Fruit fly (Drosophila melanogaster) whole organism, embryonic: ENCODE results near the gene tHMG1.

ENCODE experiments used
- Asciz ChIP-seq: fragments of 200-800 bp; sonication (Bioruptor generic); optimal IDR thresholded peaks from 2 replicates; lab custom pipeline; 2017; ENCODE audit warnings: missing biosample characterization, mild to moderate bottlenecking, missing genetic modification characterization, missing genetic modification reagents
- CG10147 ChIP-seq: fragments of 200-800 bp; sonication (Bioruptor generic); optimal IDR thresholded peaks from 2 replicates; lab custom pipeline; 2019; ENCODE audit warnings: missing biosample characterization, mild to moderate bottlenecking, missing genetic modification characterization, moderate library complexity
- CG10274 ChIP-seq: fragments of 200-800 bp; sonication (Bioruptor generic); optimal IDR thresholded peaks from 3 replicates; lab custom pipeline; 2017; ENCODE audit warnings: missing biosample characterization, mild to moderate bottlenecking, missing genetic modification characterization
- CG10959 ChIP-seq: fragments of 200-800 bp; sonication (Bioruptor generic); IDR thresholded peaks from 2 replicates; pipeline ENCODE4 v1.3.6; 2022; ENCODE audit warnings: missing biosample characterization, missing genetic modification characterization
- CG14965 ChIP-seq: fragments of 200-800 bp; sonication (Bioruptor generic); optimal IDR thresholded peaks from 2 replicates; lab custom pipeline; 2016; ENCODE audit warnings: missing biosample characterization, missing genetic modification characterization, borderline replicate concordance
- CG15269 ChIP-seq: fragments of 200-800 bp; sonication (Bioruptor generic); optimal IDR thresholded peaks from 2 replicates; lab custom pipeline; 2018; ENCODE audit warnings: missing biosample characterization, mild to moderate bottlenecking, missing genetic modification characterization, moderate library complexity
- CG1603 ChIP-seq: fragments of 200-800 bp; sonication (Bioruptor generic); optimal IDR thresholded peaks from 2 replicates; lab custom pipeline; 2019; ENCODE audit warnings: missing biosample characterization, mild to moderate bottlenecking, missing genetic modification characterization, moderate library complexity
- CG18262 ChIP-seq: fragments of 200-800 bp; optimal IDR thresholded peaks from 3 replicates; lab custom pipeline; 2019; ENCODE audit warnings: missing biosample characterization, mild to moderate bottlenecking, missing genetic modification characterization, moderate library complexity
- CG18476 ChIP-seq: fragments of 200-800 bp; sonication (Bioruptor generic); optimal IDR thresholded peaks from 2 replicates; lab custom pipeline; 2016; ENCODE audit warnings: missing biosample characterization, mild to moderate bottlenecking, missing genetic modification characterization
- CG2678 ChIP-seq: fragments of 200-800 bp; sonication (Bioruptor generic); optimal IDR thresholded peaks from 3 replicates; lab custom pipeline; 2019; ENCODE audit warnings: missing biosample characterization, mild to moderate bottlenecking, missing genetic modification characterization, moderate library complexity
- CG30020 ChIP-seq: fragments of 200-800 bp; optimal IDR thresholded peaks from 2 replicates; lab custom pipeline; 2019; ENCODE audit warnings: missing biosample characterization, mild to moderate bottlenecking, missing genetic modification characterization, moderate library complexity
- CG34376 ChIP-seq: fragments of 200-800 bp; sonication (Bioruptor generic); optimal IDR thresholded peaks from 2 replicates; lab custom pipeline; 2018; ENCODE audit warnings: missing biosample characterization, mild to moderate bottlenecking, missing genetic modification characterization
- CG3726 ChIP-seq: fragments of 200-800 bp; sonication (Bioruptor generic); IDR thresholded peaks from 3 replicates; pipeline ENCODE4, ENCODE4 v1.3.6; 2022; ENCODE audit warnings: missing biosample characterization, missing genetic modification characterization
- CG5953 ChIP-seq: fragments of 200-800 bp; sonication (Bioruptor generic); IDR thresholded peaks from 2 replicates; pipeline ENCODE4 v1.3.6; 2022; ENCODE audit warnings: missing biosample characterization, missing genetic modification characterization
- CG6791 ChIP-seq: fragments of 200-800 bp; sonication (Bioruptor generic); IDR thresholded peaks from 3 replicates; pipeline ENCODE4 v1.3.6; 2022; ENCODE audit warnings: missing biosample characterization, missing genetic modification characterization; ENCODE audit not compliant: partially characterized antibody
- CG6813 ChIP-seq: fragments of 200-800 bp; sonication (Bioruptor generic); optimal IDR thresholded peaks from 2 replicates; lab custom pipeline; 2017; ENCODE audit warnings: missing biosample characterization, missing genetic modification characterization, mild to moderate bottlenecking, moderate library complexity, missing genetic modification reagents
- CG8281 ChIP-seq: fragments of 200-800 bp; sonication (Bioruptor generic); optimal IDR thresholded peaks from 2 replicates; lab custom pipeline; 2018; ENCODE audit warnings: missing biosample characterization, mild to moderate bottlenecking, missing genetic modification characterization, moderate library complexity
- CrebB ChIP-seq: fragments of 200-800 bp; sonication (Bioruptor generic); optimal IDR thresholded peaks from 3 replicates; lab custom pipeline; 2018; ENCODE audit warnings: missing biosample characterization, mild to moderate bottlenecking, missing genetic modification characterization
- D19A ChIP-seq: fragments of 200-800 bp; optimal IDR thresholded peaks from 3 replicates; lab custom pipeline; 2019; ENCODE audit warnings: missing biosample characterization, mild to moderate bottlenecking, missing genetic modification characterization, moderate library complexity
- ERR ChIP-seq: fragments of 200-800 bp; sonication (Bioruptor generic); optimal IDR thresholded peaks from 2 replicates; lab custom pipeline; 2016; ENCODE audit warnings: missing biosample characterization, missing genetic modification characterization
- Hmr ChIP-seq: fragments of 200-800 bp; sonication (Bioruptor generic); optimal IDR thresholded peaks from 3 replicates; lab custom pipeline; 2017; ENCODE audit warnings: mild to moderate bottlenecking, missing biosample characterization, missing genetic modification reagents, missing genetic modification characterization
- Kr ChIP-seq: fragments of 200-800 bp; sonication (Bioruptor generic); optimal IDR thresholded peaks from 2 replicates; lab custom pipeline; 2017; ENCODE audit warnings: missing biosample characterization, mild to moderate bottlenecking, missing genetic modification characterization
- Max ChIP-seq: fragments of 200-800 bp; sonication (Bioruptor generic); optimal IDR thresholded peaks from 2 replicates; lab custom pipeline; 2016; ENCODE audit warnings: missing biosample characterization, mild to moderate bottlenecking, missing genetic modification characterization
- Med ChIP-seq: fragments of 200-800 bp; sonication (Bioruptor generic); peaks from one replicate; lab custom pipeline; 2016; ENCODE audit warnings: missing biosample characterization, missing genetic modification characterization, mild to moderate bottlenecking, inconsistent platforms, moderate library complexity
- NC2α ChIP-seq: fragments of 200-800 bp; sonication (Bioruptor generic); optimal IDR thresholded peaks from 2 replicates; lab custom pipeline; 2016; ENCODE audit warnings: missing biosample characterization, missing genetic modification characterization
- Sox102F ChIP-seq: fragments of 200-800 bp; sonication (Bioruptor generic); optimal IDR thresholded peaks from 2 replicates; lab custom pipeline; 2018; ENCODE audit warnings: missing biosample characterization, mild to moderate bottlenecking, missing genetic modification characterization, moderate library complexity
- caup ChIP-seq: fragments of 200-800 bp; sonication (Bioruptor generic); optimal IDR thresholded peaks from 3 replicates; lab custom pipeline; 2017; ENCODE audit warnings: missing biosample characterization, mild to moderate bottlenecking, missing genetic modification characterization, moderate library complexity; ENCODE audit not compliant: severe bottlenecking
- crp ChIP-seq, 2 experiments: fragments of 200-800 bp; sonication (Bioruptor generic); optimal IDR thresholded peaks; 2 replicates in 1 of 2; 3 replicates in 1 of 2; lab custom pipeline; 2017; ENCODE audit warnings: missing biosample characterization in 2 of 2, missing genetic modification characterization in 2 of 2, mild to moderate bottlenecking in 1 of 2, moderate library complexity in 1 of 2
- grau ChIP-seq: fragments of 200-800 bp; optimal IDR thresholded peaks from 3 replicates; lab custom pipeline; 2019; ENCODE audit warnings: missing biosample characterization, mild to moderate bottlenecking, missing genetic modification characterization, moderate library complexity
- grn ChIP-seq: fragments of 200-800 bp; sonication (Bioruptor generic); optimal IDR thresholded peaks from 3 replicates; lab custom pipeline; 2017; ENCODE audit warnings: missing biosample characterization, missing genetic modification characterization
- p53 ChIP-seq: fragments of 200-800 bp; sonication (Bioruptor generic); optimal IDR thresholded peaks from 2 replicates; lab custom pipeline; 2016; ENCODE audit warnings: missing biosample characterization, missing genetic modification characterization
- run ChIP-seq: fragments of 200-800 bp; sonication (Bioruptor generic); optimal IDR thresholded peaks from 3 replicates; lab custom pipeline; 2018; ENCODE audit warnings: missing biosample characterization, mild to moderate bottlenecking, missing genetic modification characterization
- sd ChIP-seq: fragments of 200-800 bp; sonication (Bioruptor generic); optimal IDR thresholded peaks from 3 replicates; lab custom pipeline; 2018; ENCODE audit warnings: missing biosample characterization, mild to moderate bottlenecking, missing genetic modification characterization, moderate library complexity
- sens ChIP-seq: fragments of 200-800 bp; sonication (Bioruptor generic); peaks from one replicate; lab custom pipeline; 2016; ENCODE audit warnings: missing biosample characterization, missing genetic modification characterization
- sima ChIP-seq: fragments of 200-800 bp; sonication (Bioruptor generic); optimal IDR thresholded peaks from 2 replicates; lab custom pipeline; 2016; ENCODE audit warnings: missing biosample characterization, missing genetic modification characterization
- slp2 ChIP-seq: fragments of 200-800 bp; sonication (Bioruptor generic); optimal IDR thresholded peaks from 2 replicates; lab custom pipeline; 2016; ENCODE audit warnings: missing biosample characterization, missing genetic modification characterization
- sug ChIP-seq: fragments of 200-800 bp; optimal IDR thresholded peaks from 2 replicates; lab custom pipeline; 2019; ENCODE audit warnings: missing biosample characterization, mild to moderate bottlenecking, missing genetic modification characterization, moderate library complexity
- wek ChIP-seq: fragments of 200-800 bp; sonication (Bioruptor generic); optimal IDR thresholded peaks from 3 replicates; lab custom pipeline; 2018; ENCODE audit warnings: missing biosample characterization, mild to moderate bottlenecking, missing genetic modification characterization, moderate library complexity
- yki ChIP-seq: fragments of >200 bp; optimal IDR thresholded peaks from 3 replicates; lab custom pipeline; 2018

Gene tHMG1

dm6 chr3R:22449871-22450424, 41.7 kb upstream of the tHMG1 start (continued):
- TF ChIP-seq CG10959 (GFP tag; lab: Robert Waterston, UW) (no peak), ERR (no peak), CG6791 (GFP tag; lab: Robert Waterston, UW) (no peak), Asciz (GFP tag; lab: Kevin White, UChicago) (no peak), sens (GFP tag; lab: Kevin White, UChicago) (peak; percentile 56), CG30020 (tag; lab: Kevin White, UChicago) (no peak), Max (GFP tag; lab: Kevin White, UChicago) (no peak), wek (GFP tag; lab: Kevin White, UChicago) (no peak), Med (GFP tag; lab: Kevin White, UChicago) (peak; percentile 62), CG5953 (no peak), Kr (no peak), CG15269 (tag; lab: Kevin White, UChicago) (no peak), CG10147 (no peak), run (tag; lab: Kevin White, UChicago) (peak; percentile 21), Hmr (no peak), crp (GFP tag; optimal IDR thresholded peaks at IDR 0.05; lab: Kevin White, UChicago) (no peak), p53 (GFP tag; lab: Kevin White, UChicago) (no peak), CG18476 (GFP tag; lab: Kevin White, UChicago) (no peak), sug (no peak), CG10274 (GFP tag; lab: Kevin White, UChicago) (no peak), NC2α (no peak), D19A (tag; lab: Kevin White, UChicago) (peak; percentile 60), CG14965 (GFP tag; lab: Kevin White, UChicago) (no peak), CG2678 (tag; lab: Kevin White, UChicago) (no peak), Sox102F (no peak), grn (GFP tag; lab: Kevin White, UChicago) (peak; percentile 90), slp2 (GFP tag; lab: Kevin White, UChicago) (no peak), sd (tag; lab: Kevin White, UChicago) (peak; percentile 75), grau (tag; lab: Kevin White, UChicago) (no peak), CG18262 (tag; lab: Kevin White, UChicago) (no peak), caup (GFP tag; lab: Kevin White, UChicago) (peak; percentile 25), CG34376 (GFP tag; lab: Kevin White, UChicago) (peak; percentile 98), CG1603 (tag; lab: Kevin White, UChicago) (no peak), sima (GFP tag; lab: Kevin White, UChicago) (no peak), CG6813 (GFP tag; lab: Kevin White, UChicago) (no peak), CG8281 (peak; percentile 84), CrebB (tag; lab: Kevin White, UChicago) (no peak), CG3726 (GFP tag; lab: Robert Waterston, UW) (no peak), yki (lab: Kevin White, UChicago) (no peak)
